Fruit fly (Drosophila melanogaster): ENCODE results near the gene CG17404.

dm6 chr3R:12214201-12214600 lies 10.6 kb downstream of the CG17404 start, which contains the start of gene CG14742:
- TF ChIP-seq rn (GFP tag; IDR thresholded peaks at IDR 0.05) (no peak), Ets98B (GFP tag; IDR thresholded peaks at IDR 0.05) (no peak), Pif1B (GFP tag; optimal IDR thresholded peaks at IDR 0.05) (no peak), CG8301 (tag; optimal IDR thresholded peaks at IDR 0.05) (no peak), CG4496 (GFP tag; IDR thresholded peaks at IDR 0.05) (no peak), CG15710 (tag; optimal IDR thresholded peaks at IDR 0.05) (no peak), CG12605 (GFP tag; IDR thresholded peaks at IDR 0.05) (no peak), CG14655 (GFP tag; optimal IDR thresholded peaks at IDR 0.05) (no peak), CG34367 (tag; optimal IDR thresholded peaks at IDR 0.05) (no peak)
